Fruit fly (Drosophila melanogaster) S2 (cell line): Measurements from ENCODE around the gene Fum3.

Experiments
- CG8478 ChIP-seq: fragments of >200 bp; optimal IDR thresholded peaks from 2 replicates; lab custom pipeline; 2018
- CTCF ChIP-seq, 2 experiments: fragments of >200 bp; optimal IDR thresholded peaks; 2 replicates each; lab custom pipeline; 2018

- TF ChIP-seq CG8478 (lab: Kevin White, UChicago) (no peak), CTCF (optimal IDR thresholded peaks at IDR 0.05; lab: Kevin White, UChicago) (peak; percentile 30 to 62)
Observed at dm6 chr3L:11511243-11511642, 45.6 kb upstream of the Fum3 start.
